Worm (Caenorhabditis elegans) whole organism, L4 larva: ENCODE measurements around the gene R08C7.8.

Experiments
- F10B5.3 ChIP-seq: sonication (generic microtip); optimal IDR thresholded peaks from 2 replicates; lab custom pipeline; 2016; ENCODE audit warnings: mild to moderate bottlenecking, missing genetic modification characterization, missing compliant biosample characterization
- F37D6.2 ChIP-seq: sonication (generic microtip); optimal IDR thresholded peaks from 2 replicates; lab custom pipeline; 2016; ENCODE audit warnings: mild to moderate bottlenecking, missing genetic modification characterization, missing compliant biosample characterization
- F49E8.2 ChIP-seq: sonication (generic microtip); optimal IDR thresholded peaks from 2 replicates; lab custom pipeline; 2016; ENCODE audit warnings: missing compliant biosample characterization, mild to moderate bottlenecking, missing genetic modification characterization, borderline replicate concordance
- R02D3.7 ChIP-seq: fragments of 150-350 bp; sonication (generic microtip); optimal IDR thresholded peaks from 3 replicates; lab custom pipeline; 2014; ENCODE audit warnings: missing biosample characterization, missing genetic modification characterization
- ZK546.5 ChIP-seq, 2 experiments: sonication (generic microtip); optimal IDR thresholded peaks; 2 replicates each; lab custom pipeline; 2017; ENCODE audit warnings: missing biosample characterization in 2 of 2, missing genetic modification characterization in 2 of 2
- aha-1 ChIP-seq: fragments of 150-350 bp; peaks from one replicate; lab custom pipeline; 2014; ENCODE audit warnings: missing biosample characterization, missing genetic modification characterization
- attf-4 ChIP-seq: sonication (generic microtip); optimal IDR thresholded peaks from 3 replicates; lab custom pipeline; 2017; ENCODE audit warnings: missing biosample characterization, missing genetic modification characterization
- daf-16 ChIP-seq, 3 experiments: sonication (generic microtip); optimal IDR thresholded peaks; 2 replicates each; lab custom pipeline; 2016 to 2017; ENCODE audit warnings: missing genetic modification characterization in 3 of 3, missing genetic modification reagents in 3 of 3, mild to moderate bottlenecking in 2 of 3, missing compliant biosample characterization in 2 of 3, missing biosample characterization in 1 of 3, moderate library complexity in 1 of 3
- dmd-6 ChIP-seq: fragments of 200-800 bp; sonication (Bioruptor generic); IDR thresholded peaks from 2 replicates; pipeline ENCODE4 v1.3.6; 2022; ENCODE audit warnings: missing genetic modification reagents, missing genetic modification characterization, missing compliant biosample characterization
- dve-1 ChIP-seq: sonication (generic microtip); optimal IDR thresholded peaks from 2 replicates; lab custom pipeline; 2017; ENCODE audit warnings: antibody characterized with exemption, mild to moderate bottlenecking, missing genetic modification characterization, missing compliant biosample characterization; ENCODE audit not compliant: insufficient read depth
- egl-43 ChIP-seq: fragments of 200-800 bp; sonication (Bioruptor generic); IDR thresholded peaks from 2 replicates; pipeline ENCODE4 v1.3.6; 2022; ENCODE audit warnings: missing genetic modification reagents, missing genetic modification characterization, missing compliant biosample characterization
- fkh-10 ChIP-seq: fragments of 150-350 bp; optimal IDR thresholded peaks from 2 replicates; lab custom pipeline; 2014; ENCODE audit warnings: missing biosample characterization, missing genetic modification reagents, missing genetic modification characterization
- hif-1 ChIP-seq, 2 experiments: sonication (generic microtip); optimal IDR thresholded peaks; 2 replicates each; lab custom pipeline; 2016 to 2017; ENCODE audit warnings: missing compliant biosample characterization in 2 of 2, missing genetic modification characterization in 2 of 2, missing genetic modification reagents in 2 of 2, missing genotype in 2 of 2, mild to moderate bottlenecking in 1 of 2
- hlh-11 ChIP-seq: fragments of 200-800 bp; sonication (Bioruptor generic); optimal IDR thresholded peaks from 2 replicates; lab custom pipeline; 2018; ENCODE audit warnings: mild to moderate bottlenecking, missing genetic modification characterization, missing compliant biosample characterization
- lim-7 ChIP-seq: fragments of 200-800 bp; sonication (Bioruptor generic); IDR thresholded peaks from 2 replicates; pipeline ENCODE4 v1.3.6; 2022; ENCODE audit warnings: missing genetic modification characterization, missing compliant biosample characterization
- lin-39 ChIP-seq: fragments of 150-350 bp; optimal IDR thresholded peaks from 2 replicates; lab custom pipeline; 2014; ENCODE audit warnings: missing biosample characterization, missing genetic modification reagents, missing genetic modification characterization
- lsy-2 ChIP-seq, 2 experiments: fragments of 150-350 bp in 1 of 2; sonication (generic microtip) in 1 of 2; optimal IDR thresholded peaks; 2 replicates each; lab custom pipeline; 2014 to 2017; ENCODE audit warnings: missing biosample characterization in 2 of 2, missing genetic modification characterization in 2 of 2
- mdl-1 ChIP-seq, 2 experiments: fragments of 150-350 bp in 1 of 2; sonication (generic microtip) in 1 of 2; optimal IDR thresholded peaks; 2 replicates each; lab custom pipeline; 2014 to 2017; ENCODE audit warnings: missing biosample characterization in 2 of 2, missing genetic modification characterization in 2 of 2
- mep-1 ChIP-seq: fragments of 150-350 bp; sonication (generic microtip); optimal IDR thresholded peaks from 3 replicates; lab custom pipeline; 2014; ENCODE audit warnings: missing biosample characterization, missing genetic modification characterization
- mxl-3 ChIP-seq: fragments of 200-800 bp; sonication (Bioruptor generic); optimal IDR thresholded peaks from 2 replicates; lab custom pipeline; 2018; ENCODE audit warnings: mild to moderate bottlenecking, missing genetic modification characterization, missing compliant biosample characterization
- nhr-25 ChIP-seq: sonication (generic microtip); optimal IDR thresholded peaks from 2 replicates; lab custom pipeline; 2017; ENCODE audit warnings: missing genetic modification characterization, mild to moderate bottlenecking, missing compliant biosample characterization, antibody characterized with exemption, moderate library complexity, borderline replicate concordance; ENCODE audit not compliant: insufficient read depth
- nhr-28 ChIP-seq: fragments of 150-350 bp; optimal IDR thresholded peaks from 2 replicates; lab custom pipeline; 2014; ENCODE audit warnings: missing biosample characterization, missing genetic modification characterization
- pha-4 ChIP-seq, 2 experiments: fragments of 150-350 bp in 1 of 2; fragments of 200-800 bp in 1 of 2; sonication (Bioruptor generic) in 1 of 2; IDR thresholded peaks in 1 of 2; optimal IDR thresholded peaks in 1 of 2; 2 replicates each; pipeline versions ENCODE4 v1.3.6 to Lab custom; 2014 to 2022; ENCODE audit warnings: missing genetic modification characterization in 2 of 2, missing genetic modification reagents in 2 of 2, missing biosample characterization in 1 of 2, missing compliant biosample characterization in 1 of 2
- pqm-1 ChIP-seq: sonication (generic microtip); optimal IDR thresholded peaks from 2 replicates; lab custom pipeline; 2017; ENCODE audit warnings: missing biosample characterization, missing genetic modification characterization
- set-16 ChIP-seq: fragments of 200-800 bp; sonication (Bioruptor generic); IDR thresholded peaks from 2 replicates; pipeline ENCODE4 v1.3.6; 2022; ENCODE audit warnings: missing genetic modification reagents, missing genetic modification characterization, missing compliant biosample characterization
- skn-1 ChIP-seq: fragments of 150-350 bp; optimal IDR thresholded peaks from 2 replicates; lab custom pipeline; 2014; ENCODE audit warnings: missing biosample characterization, missing genetic modification characterization
- snpc-1.2 ChIP-seq: fragments of 200-800 bp; sonication (Bioruptor generic); IDR thresholded peaks from 2 replicates; pipeline ENCODE4 v1.3.6; 2022; ENCODE audit warnings: missing genetic modification reagents, missing genetic modification characterization, missing compliant biosample characterization
- tag-97 ChIP-seq: fragments of 200-800 bp; sonication (Bioruptor generic); IDR thresholded peaks from 2 replicates; pipeline ENCODE4 v1.3.6; 2022; ENCODE audit warnings: missing genetic modification characterization, missing compliant biosample characterization
- unc-62 ChIP-seq, 3 experiments: fragments of 150-350 bp in 1 of 3; sonication (generic microtip); optimal IDR thresholded peaks in 2 of 3; peaks in 1 of 3; 1 replicate in 1 of 3; 2 replicates in 2 of 3; lab custom pipeline; 2014 to 2017; ENCODE audit warnings: missing biosample characterization in 3 of 3, missing genetic modification characterization in 3 of 3, missing genetic modification reagents in 3 of 3, missing genotype in 1 of 3
- zip-2 ChIP-seq: fragments of 150-350 bp; optimal IDR thresholded peaks from 2 replicates; lab custom pipeline; 2014; ENCODE audit warnings: missing biosample characterization, missing genetic modification characterization
- ztf-11 ChIP-seq: fragments of 150-350 bp; optimal IDR thresholded peaks from 2 replicates; lab custom pipeline; 2014; ENCODE audit warnings: missing biosample characterization, missing genetic modification characterization
- ztf-7 ChIP-seq: fragments of 150-350 bp; optimal IDR thresholded peaks from 2 replicates; lab custom pipeline; 2014; ENCODE audit warnings: missing biosample characterization, missing genetic modification characterization

Gene R08C7.8

ce11 chrIV:4397586-4397985, 36.8 kb downstream of the R08C7.8 start:
- TF ChIP-seq F10B5.3 (no peak), ZK546.5 (tag; optimal IDR thresholded peaks at IDR 0.05; lab: Kevin White, UChicago) (no peak), hif-1 (tag; optimal IDR thresholded peaks at IDR 0.05; lab: Kevin White, UChicago) (no peak), egl-43 (GFP tag; lab: Robert Waterston, UW) (no peak), skn-1 (tag; lab: Kevin White, UChicago) (no peak), set-16 (GFP tag; lab: Robert Waterston, UW) (no peak), aha-1 (tag; lab: Kevin White, UChicago) (peak; percentile 24)

ce11 chrIV:4397111-4397510, 37.2 kb downstream of the R08C7.8 start:
- TF ChIP-seq dmd-6 (GFP tag; lab: Robert Waterston, UW) (no peak), dve-1 (tag; lab: Kevin White, UChicago) (peak; percentile 29), lim-7 (GFP tag; lab: Robert Waterston, UW) (no peak), pqm-1 (tag; lab: Kevin White, UChicago) (peak; percentile 18), ZK546.5 (tag; optimal IDR thresholded peaks at IDR 0.05; lab: Kevin White, UChicago) (no peak), zip-2 (tag; lab: Kevin White, UChicago) (no peak), ztf-11 (tag; lab: Kevin White, UChicago) (no peak), F49E8.2 (tag; lab: Kevin White, UChicago) (no peak), snpc-1.2 (GFP tag; lab: Robert Waterston, UW) (no peak), lsy-2 (tag; optimal IDR thresholded peaks at IDR 0.05; lab: Kevin White, UChicago) (peak in 1 of 2 experiments; percentile 16), tag-97 (GFP tag; lab: Robert Waterston, UW) (no peak), daf-16 (GFP tag; optimal IDR thresholded peaks at IDR 0.05; lab: Kevin White, UChicago) (no peak), daf-16 (tag; optimal IDR thresholded peaks at IDR 0.05; lab: Kevin White, UChicago) (peak; percentile 76), mep-1 (tag; lab: Kevin White, UChicago) (peak; percentile 9), F37D6.2 (tag; lab: Kevin White, UChicago) (no peak), pha-4 (GFP tag; IDR thresholded peaks at IDR 0.05; lab: Robert Waterston, UW) (no peak), pha-4 (tag; optimal IDR thresholded peaks at IDR 0.05; lab: Kevin White, UChicago) (peak; percentile 47)

- TF ChIP-seq lsy-2 (tag; optimal IDR thresholded peaks at IDR 0.05; lab: Kevin White, UChicago) = peak in 1 of 2 experiments; percentile 2
- peak; percentile 92 for TF ChIP-seq aha-1 (tag; lab: Kevin White, UChicago)
- no peak for TF ChIP-seq attf-4 (tag; lab: Kevin White, UChicago)
- peak; percentile 25; the same call in 1 of the 2 replicates for TF ChIP-seq set-16 (GFP tag; lab: Robert Waterston, UW)
- peak; percentile 43 for TF ChIP-seq mxl-3 (GFP tag; lab: Kevin White, UChicago)
- TF ChIP-seq nhr-28 (tag; lab: Kevin White, UChicago) = peak; percentile 70
- no peak for TF ChIP-seq nhr-25 (tag; lab: Kevin White, UChicago)
- no peak for TF ChIP-seq fkh-10 (GFP tag; lab: Kevin White, UChicago)
- peak in 1 of 2 experiments; percentile 17 for TF ChIP-seq unc-62 (GFP tag; optimal IDR thresholded peaks at IDR 0.05 in 1 of 2; lab: Kevin White, UChicago)
- TF ChIP-seq unc-62 (tag; optimal IDR thresholded peaks at IDR 0.05; lab: Kevin White, UChicago) = no peak
- peak in 1 of 2 experiments; percentile 15 for TF ChIP-seq mdl-1 (tag; optimal IDR thresholded peaks at IDR 0.05; lab: Kevin White, UChicago)
- peak; percentile 57 for TF ChIP-seq hlh-11
- TF ChIP-seq ztf-7 (tag; lab: Kevin White, UChicago) = no peak
- peak; percentile 4 for TF ChIP-seq mep-1 (tag; lab: Kevin White, UChicago)
- TF ChIP-seq lin-39 (tag; lab: Kevin White, UChicago) = no peak
- TF ChIP-seq R02D3.7 (tag; lab: Kevin White, UChicago) = no peak
Measured at ce11 chrIV:4396052-4396821, 38.1 kb downstream of the R08C7.8 start.
